Fruit fly (Drosophila melanogaster) whole organism, adult: Measurements from ENCODE around the gene dnd.

Experiments
- CG11617 ChIP-seq: fragments of 200-800 bp; sonication (Bioruptor generic); optimal IDR thresholded peaks from 2 replicates; lab custom pipeline; 2017; ENCODE audit warnings: mild to moderate bottlenecking, missing biosample characterization, missing genetic modification reagents, missing genetic modification characterization
- CG14711 ChIP-seq: fragments of 200-800 bp; sonication (Bioruptor generic); optimal IDR thresholded peaks from 2 replicates; lab custom pipeline; 2018; ENCODE audit warnings: missing biosample characterization, mild to moderate bottlenecking, missing genetic modification characterization, moderate library complexity
- CG1620 ChIP-seq: fragments of 200-800 bp; sonication (Bioruptor generic); optimal IDR thresholded peaks from 2 replicates; lab custom pipeline; 2016; ENCODE audit warnings: missing biosample characterization, missing genetic modification characterization
- CG5204 ChIP-seq: fragments of 200-800 bp; sonication (Bioruptor generic); optimal IDR thresholded peaks from 2 replicates; lab custom pipeline; 2016; ENCODE audit warnings: missing biosample characterization, missing genetic modification characterization
- Clk ChIP-seq: fragments of 200-800 bp; sonication (Bioruptor generic); optimal IDR thresholded peaks from 2 replicates; lab custom pipeline; 2017; ENCODE audit warnings: missing biosample characterization, missing genetic modification characterization
- Crg-1 ChIP-seq: fragments of 200-800 bp; sonication (Bioruptor generic); optimal IDR thresholded peaks from 2 replicates; lab custom pipeline; 2016; ENCODE audit warnings: missing biosample characterization, missing genetic modification characterization
- Mnt ChIP-seq: fragments of 200-800 bp; sonication (Bioruptor generic); optimal IDR thresholded peaks from 2 replicates; lab custom pipeline; 2016; ENCODE audit warnings: missing biosample characterization, mild to moderate bottlenecking, missing genetic modification characterization
- ovo ChIP-seq: fragments of 200-800 bp; sonication (Bioruptor generic); optimal IDR thresholded peaks from 2 replicates; lab custom pipeline; 2016; ENCODE audit warnings: missing biosample characterization, missing genetic modification characterization

DNA sequence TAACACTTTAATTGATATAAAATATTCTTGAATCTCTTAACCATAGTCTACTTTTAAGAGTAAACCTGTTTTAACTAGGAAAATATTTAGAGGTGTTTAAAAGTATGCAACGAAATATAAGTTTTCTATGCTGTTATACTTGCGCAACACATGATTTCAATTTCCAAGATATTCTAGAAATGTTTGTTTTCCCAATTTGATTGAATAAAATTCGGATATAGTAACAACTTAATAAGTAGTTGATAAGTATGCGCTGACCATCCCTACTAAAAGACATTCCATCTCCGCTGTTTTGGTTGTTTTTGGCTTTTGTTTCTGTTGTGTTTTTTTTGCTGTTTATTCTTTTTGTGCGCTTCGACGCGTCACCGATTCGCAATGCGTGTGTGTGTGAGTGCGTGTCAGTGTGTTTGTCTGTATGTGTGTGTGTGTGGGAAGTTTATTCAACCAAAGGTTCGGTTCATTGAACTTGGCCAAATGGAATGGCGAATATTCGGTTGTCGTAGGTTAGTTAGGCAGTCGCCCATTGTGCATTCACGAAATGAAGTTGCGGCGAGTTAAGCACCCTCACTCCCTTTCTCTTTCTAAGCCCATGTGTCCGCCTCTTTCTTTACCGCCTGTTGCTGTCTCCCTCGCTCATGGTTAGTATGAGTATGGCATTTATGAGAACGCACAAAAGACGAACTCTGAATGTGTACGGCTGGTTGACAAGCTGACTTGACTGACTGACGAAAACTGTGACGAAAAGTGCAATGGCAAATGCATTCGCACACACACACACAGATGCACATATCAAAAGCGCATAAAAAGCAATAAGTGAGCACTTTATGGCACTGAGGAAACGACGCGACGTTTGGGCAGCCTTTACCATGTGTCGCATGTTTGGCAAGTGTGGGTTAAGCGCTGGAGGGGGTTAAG is 9.1 kb upstream of the dnd start:
- TF ChIP-seq Crg-1 (GFP tag; lab: Kevin White, UChicago): no peak
- no peak for TF ChIP-seq CG1620 (GFP tag; lab: Kevin White, UChicago)
- TF ChIP-seq CG14711: no peak
- no peak for TF ChIP-seq Clk
- TF ChIP-seq Mnt (GFP tag; lab: Kevin White, UChicago): no peak
- TF ChIP-seq CG5204 (GFP tag; lab: Kevin White, UChicago): no peak
- TF ChIP-seq ovo (GFP tag; lab: Kevin White, UChicago): no peak
- no peak for TF ChIP-seq CG11617
